Fruit fly (Drosophila melanogaster): Measurements from ENCODE around the gene nAChRalpha7.

The nAChRalpha7 gene

DNA sequence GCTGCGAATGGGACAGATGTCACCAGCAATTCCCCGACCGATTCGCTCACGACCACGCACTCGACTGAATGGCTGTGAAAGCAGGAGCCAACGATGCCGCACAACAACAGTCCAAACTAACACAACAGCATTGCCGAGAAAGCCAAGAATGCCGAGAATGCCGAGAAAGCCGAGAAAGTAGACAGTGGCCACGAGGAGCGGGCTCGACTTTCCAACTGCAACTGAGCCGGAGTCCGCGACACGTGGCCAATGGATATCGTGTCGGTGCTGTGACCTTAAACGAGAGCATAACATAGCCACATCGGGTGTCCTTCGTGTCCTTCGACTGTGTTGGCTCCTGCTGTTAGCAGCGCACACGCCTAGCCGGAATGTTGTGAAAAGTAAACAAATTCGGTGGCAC lies at the start of gene nAChRalpha7:
Gene nAChRalpha7 (minus strand): TSS at position 226 of the 400 bp plus-strand sequence.
- TF ChIP-seq CG17801 (GFP tag; optimal IDR thresholded peaks at IDR 0.05; ENCODE audit: partially characterized antibody) = no peak

- TF ChIP-seq CG17801 (GFP tag; optimal IDR thresholded peaks at IDR 0.05; ENCODE audit: partially characterized antibody) = no peak
These were observed 48.4 kb upstream of the nAChRalpha7 start for dm6 chrX:19396689-19397088.

DNA sequence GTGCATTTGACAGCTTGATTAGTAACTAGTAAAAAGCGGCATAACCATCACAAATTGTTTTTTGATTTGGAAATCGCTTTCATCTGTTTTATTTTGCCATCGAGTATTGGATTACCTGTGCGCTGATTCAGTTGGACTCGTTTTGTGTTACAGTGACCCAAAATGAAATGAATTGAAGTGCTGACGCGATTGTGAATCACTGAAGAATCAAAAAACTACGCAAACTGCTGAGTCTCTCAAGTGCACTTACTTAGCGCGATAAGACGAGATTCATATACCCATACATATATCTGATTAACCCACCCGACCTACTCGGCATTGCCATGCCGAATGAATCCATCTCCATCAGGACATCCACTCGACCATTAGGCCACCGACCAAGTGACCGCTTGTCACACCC lies 42.4 kb upstream of the nAChRalpha7 start:
- TF ChIP-seq CG17801 (GFP tag; optimal IDR thresholded peaks at IDR 0.05; ENCODE audit: partially characterized antibody) = peak; percentile 30

DNA sequence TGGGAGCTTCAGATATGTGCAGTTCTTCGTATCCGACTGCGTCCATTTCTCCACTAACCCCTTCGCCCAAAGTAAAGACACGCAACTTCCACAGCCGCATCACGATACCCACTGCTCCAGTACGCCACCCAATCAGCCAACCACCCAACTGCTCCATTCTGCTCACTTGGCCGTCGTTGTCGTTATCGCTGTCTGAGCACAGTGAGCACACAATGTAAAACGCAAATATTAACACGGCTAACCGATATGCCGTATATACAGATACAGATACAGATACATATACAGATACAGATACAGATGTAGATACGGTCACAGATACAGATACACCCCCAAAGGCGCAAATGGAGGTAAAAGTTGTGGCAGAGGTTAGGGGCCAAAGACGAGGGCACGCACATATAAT lies 27.2 kb upstream of the nAChRalpha7 start:
- no peak for TF ChIP-seq CG17801 (GFP tag; optimal IDR thresholded peaks at IDR 0.05; ENCODE audit: partially characterized antibody)

- no peak for TF ChIP-seq CG17801 (GFP tag; optimal IDR thresholded peaks at IDR 0.05; ENCODE audit: partially characterized antibody)
These were observed 23.8 kb upstream of the nAChRalpha7 start for dm6 chrX:19371996-19372410.

- TF ChIP-seq CG17801 (GFP tag; optimal IDR thresholded peaks at IDR 0.05; ENCODE audit: partially characterized antibody) = no peak
These were observed 23.1 kb upstream of the nAChRalpha7 start for dm6 chrX:19371135-19371938.

dm6 chrX:19369865-19370264 lies 21.6 kb upstream of the nAChRalpha7 start:
- no peak for TF ChIP-seq CG17801 (GFP tag; optimal IDR thresholded peaks at IDR 0.05; ENCODE audit: partially characterized antibody)

- TF ChIP-seq CG17801 (GFP tag; optimal IDR thresholded peaks at IDR 0.05; ENCODE audit: partially characterized antibody) = no peak
These were observed 15.8 kb upstream of the nAChRalpha7 start for dm6 chrX:19364034-19364433.

dm6 chrX:19361406-19361859 lies 13.2 kb upstream of the nAChRalpha7 start:
- TF ChIP-seq CG17801 (GFP tag; optimal IDR thresholded peaks at IDR 0.05; ENCODE audit: partially characterized antibody) = no peak

dm6 chrX:19360735-19361405 lies 12.6 kb upstream of the nAChRalpha7 start:
- TF ChIP-seq CG17801 (GFP tag; optimal IDR thresholded peaks at IDR 0.05; ENCODE audit: partially characterized antibody) = no peak

- TF ChIP-seq CG17801 (GFP tag; optimal IDR thresholded peaks at IDR 0.05; ENCODE audit: partially characterized antibody) = no peak
These were observed 10.8 kb upstream of the nAChRalpha7 start for dm6 chrX:19358948-19359506.

- TF ChIP-seq CG17801 (GFP tag; optimal IDR thresholded peaks at IDR 0.05; ENCODE audit: partially characterized antibody) = peak; percentile 63
These were observed 6.4 kb upstream of the nAChRalpha7 start for dm6 chrX:19354628-19355101.

- TF ChIP-seq CG17801 (GFP tag; optimal IDR thresholded peaks at IDR 0.05; ENCODE audit: partially characterized antibody) = no peak
These were observed 5.4 kb upstream of the nAChRalpha7 start for dm6 chrX:19353442-19354204.

dm6 chrX:19352830-19353441 lies 4.7 kb upstream of the nAChRalpha7 start, which contains the start of gene kek5:
kek5 (plus strand) TSS chrX:19353181.
- no peak for TF ChIP-seq CG17801 (GFP tag; optimal IDR thresholded peaks at IDR 0.05; ENCODE audit: partially characterized antibody)

Data from ovary, adult (tissue).